Worm (Caenorhabditis elegans): ENCODE data around the gene F21D9.11.

The F21D9.11 gene

DNA sequence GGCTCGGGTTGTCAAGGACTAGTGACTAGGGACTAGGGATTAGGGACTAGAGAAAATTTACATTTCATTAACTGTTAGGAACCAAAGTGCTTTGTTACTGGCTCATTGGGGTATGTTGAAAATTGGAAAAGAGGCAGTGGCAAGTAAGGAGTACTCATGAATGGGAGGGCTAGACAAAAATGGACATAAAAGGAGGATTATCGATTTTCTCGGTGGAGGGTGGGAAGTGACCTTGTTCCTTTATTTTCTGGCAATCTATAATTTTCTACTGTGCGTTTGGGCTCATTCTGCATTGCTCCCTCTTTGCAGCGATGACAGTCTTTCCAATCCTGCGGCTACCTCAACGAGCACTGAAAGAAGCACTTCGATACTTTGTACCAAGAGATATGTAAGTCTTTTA lies 45.6 kb downstream of the F21D9.11 start, which contains the start of gene fbxb-60:
Gene fbxb-60 (plus strand): TSS at position 301 of the 400 bp plus-strand sequence.
- TF ChIP-seq W03F9.2 (tag; optimal IDR thresholded peaks at IDR 0.05) (no peak), him-1 (tag; optimal IDR thresholded peaks at IDR 0.05) (no peak), dao-5 (tag; optimal IDR thresholded peaks at IDR 0.05) (no peak)

DNA sequence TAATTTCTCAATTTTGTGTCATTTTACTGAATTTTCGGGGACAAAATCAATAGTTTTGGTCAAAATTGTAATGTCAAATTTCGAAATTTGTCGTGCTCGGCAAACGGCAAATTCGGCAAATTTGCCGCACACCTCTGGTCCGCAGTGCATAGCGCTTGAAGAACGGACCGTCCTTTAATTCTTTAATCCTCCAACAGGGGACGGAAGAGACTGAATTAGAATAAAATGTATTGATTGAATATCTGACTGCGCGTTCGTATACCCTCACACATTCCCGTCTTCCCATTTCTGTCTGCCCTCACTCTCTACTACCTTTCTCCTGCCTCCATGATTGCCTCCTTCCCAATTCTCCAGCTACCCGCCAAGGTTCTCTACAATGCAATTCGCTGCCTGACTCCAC lies 47.3 kb downstream of the F21D9.11 start, which contains the start of gene F55C9.14:
Gene F55C9.14 (plus strand): TSS at position 301 of the 400 bp plus-strand sequence.
- no peak for TF ChIP-seq W03F9.2 (tag; optimal IDR thresholded peaks at IDR 0.05)
- TF ChIP-seq dao-5 (tag; optimal IDR thresholded peaks at IDR 0.05) = no peak
- no peak for TF ChIP-seq him-1 (tag; optimal IDR thresholded peaks at IDR 0.05)

DNA sequence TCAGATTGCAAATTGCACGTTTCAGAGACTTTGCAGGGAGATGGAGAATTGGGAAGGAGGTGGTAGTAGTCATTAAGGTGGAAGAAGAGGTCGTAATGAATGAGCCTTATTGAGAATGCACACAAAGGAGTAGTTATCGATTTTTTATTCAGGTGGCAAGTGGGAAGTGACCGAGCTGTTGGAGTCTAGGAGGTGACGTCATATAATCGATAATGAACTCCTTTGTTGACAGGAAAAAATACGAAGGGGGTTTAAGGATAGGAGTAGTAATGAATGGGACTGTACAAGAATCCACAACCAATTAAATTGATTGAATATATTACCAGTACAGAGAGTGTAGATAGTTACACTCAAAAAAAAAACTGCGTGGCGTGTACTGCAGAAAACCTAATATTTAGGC lies 50.0 kb downstream of the F21D9.11 start, which contains the start of gene fbxb-62:
Gene fbxb-62 (minus strand): TSS at position 101 of the 400 bp plus-strand sequence.
- TF ChIP-seq dao-5 (tag; optimal IDR thresholded peaks at IDR 0.05) (no peak), him-1 (tag; optimal IDR thresholded peaks at IDR 0.05) (no peak), W03F9.2 (tag; optimal IDR thresholded peaks at IDR 0.05) (no peak)
